Worm (Caenorhabditis elegans) whole organism, midembryonic: ENCODE data around the gene sri-40.

Source experiments
- T22C8.4 ChIP-seq: fragments of 200-800 bp; sonication (Bioruptor generic); IDR thresholded peaks from 2 replicates; pipeline ENCODE4 v1.3.6; 2022; ENCODE audit warnings: missing genetic modification characterization, missing compliant biosample characterization
- flt-1 ChIP-seq: fragments of 200-800 bp; sonication (Bioruptor generic); IDR thresholded peaks from 2 replicates; pipeline ENCODE4 v1.3.6; 2022; ENCODE audit warnings: missing genetic modification characterization, missing compliant biosample characterization
- tab-1 ChIP-seq: fragments of 200-800 bp; sonication (Bioruptor generic); IDR thresholded peaks from 2 replicates; pipeline ENCODE4 v1.3.6; 2022; ENCODE audit warnings: missing genetic modification characterization, missing compliant biosample characterization

DNA sequence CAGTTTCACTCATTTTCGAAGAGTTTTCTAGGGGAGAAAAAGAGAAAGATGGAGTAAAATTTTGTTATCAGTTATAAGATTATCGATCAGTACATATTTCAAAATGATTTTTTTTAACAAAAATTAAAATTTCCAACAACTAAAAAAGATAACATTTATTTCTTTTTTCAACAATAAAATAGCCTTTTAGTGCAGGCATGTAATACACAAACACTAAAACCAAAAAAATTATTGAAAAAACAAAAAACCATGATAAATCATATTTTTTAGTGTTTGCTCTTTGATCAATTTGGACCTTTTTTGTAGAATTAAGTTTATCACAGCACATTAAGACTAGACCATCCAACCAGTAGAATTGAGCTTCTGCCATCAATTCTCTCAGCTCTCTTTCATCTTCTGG, 46.9 kb downstream of the sri-40 start, which contains the start of gene ZC239.15:
- no peak for TF ChIP-seq T22C8.4 (GFP tag; lab: Robert Waterston, UW)
- no peak for TF ChIP-seq tab-1 (GFP tag; lab: Robert Waterston, UW)
- TF ChIP-seq flt-1 (GFP tag; lab: Robert Waterston, UW): no peak
